Fruit fly (Drosophila melanogaster) whole organism, wandering third instar larva: ENCODE measurements around the gene CG11151.

Experiments used
- Abd-B ChIP-seq: fragments of >200 bp; optimal IDR thresholded peaks from 2 replicates; lab custom pipeline; 2017; ENCODE audit warnings: missing biosample characterization, missing genetic modification characterization
- CG32264 ChIP-seq: fragments of 200-800 bp; sonication (Bioruptor generic); optimal IDR thresholded peaks from 2 replicates; lab custom pipeline; 2016; ENCODE audit warnings: missing biosample characterization, missing genetic modification characterization
- CG9705 ChIP-seq: fragments of 200-800 bp; sonication (Bioruptor generic); optimal IDR thresholded peaks from 2 replicates; lab custom pipeline; 2018; ENCODE audit warnings: missing biosample characterization, mild to moderate bottlenecking, missing genetic modification characterization
- Dif ChIP-seq: fragments of 200-275, 200-300 bp; sonication (Bioruptor generic); optimal IDR thresholded peaks from 2 replicates; lab custom pipeline; 2018; ENCODE audit warnings: missing biosample characterization, missing genetic modification characterization; ENCODE audit not compliant: partially characterized antibody
- GATAd ChIP-seq: sonication (Bioruptor generic); optimal IDR thresholded peaks from 2 replicates; lab custom pipeline; 2016; ENCODE audit warnings: missing biosample characterization, missing genetic modification characterization
- HLH106 ChIP-seq: fragments of 200-800 bp; optimal IDR thresholded peaks from 3 replicates; lab custom pipeline; 2019; ENCODE audit warnings: missing biosample characterization, mild to moderate bottlenecking, missing genetic modification characterization, moderate library complexity
- Hnf4 ChIP-seq: fragments of 200-800 bp; sonication (Bioruptor generic); optimal IDR thresholded peaks from 2 replicates; lab custom pipeline; 2016; ENCODE audit warnings: missing biosample characterization, mild to moderate bottlenecking, missing genetic modification characterization
- Hr78 ChIP-seq: fragments of >200 bp; optimal IDR thresholded peaks from 2 replicates; lab custom pipeline; 2017; ENCODE audit warnings: missing biosample characterization, missing genetic modification characterization
- Hr83 ChIP-seq: fragments of 200-300 bp; sonication (Bioruptor generic); optimal IDR thresholded peaks from 2 replicates; lab custom pipeline; 2016; ENCODE audit warnings: missing biosample characterization, mild to moderate bottlenecking, missing genetic modification characterization, moderate library complexity; ENCODE audit not compliant: poor library complexity, severe bottlenecking
- Jra ChIP-seq: sonication (Bioruptor generic); optimal IDR thresholded peaks from 2 replicates; lab custom pipeline; 2016; ENCODE audit warnings: missing biosample characterization, missing genetic modification characterization
- Myc ChIP-seq: fragments of >200 bp; optimal IDR thresholded peaks from 2 replicates; lab custom pipeline; 2017
- N ChIP-seq: fragments of >200 bp; optimal IDR thresholded peaks from 2 replicates; lab custom pipeline; 2018; ENCODE audit warnings: missing biosample characterization, missing external identifiers, missing genetic modification characterization
- OdsH ChIP-seq: fragments of 200-800 bp; sonication (Bioruptor generic); optimal IDR thresholded peaks from 2 replicates; lab custom pipeline; 2016; ENCODE audit warnings: missing biosample characterization, mild to moderate bottlenecking, missing genetic modification characterization
- Rel ChIP-seq, 2 experiments: fragments of 200-800 bp; sonication (Bioruptor generic) in 1 of 2; optimal IDR thresholded peaks; 2 replicates in 1 of 2; 3 replicates in 1 of 2; lab custom pipeline; 2016 to 2019; ENCODE audit warnings: mild to moderate bottlenecking in 2 of 2, missing biosample characterization in 2 of 2, missing genetic modification characterization in 2 of 2, moderate library complexity in 1 of 2
- Sp1 ChIP-seq: fragments of 200-800 bp; sonication (Bioruptor generic); optimal IDR thresholded peaks from 3 replicates; lab custom pipeline; 2019; ENCODE audit warnings: missing biosample characterization, mild to moderate bottlenecking, missing genetic modification characterization, moderate library complexity
- Vsx2 ChIP-seq: fragments of 200-300, 225-300 bp; sonication (Bioruptor generic); optimal IDR thresholded peaks from 2 replicates; lab custom pipeline; 2018; ENCODE audit warnings: missing biosample characterization, missing genetic modification characterization; ENCODE audit not compliant: partially characterized antibody
- br ChIP-seq: fragments of 200-800 bp; sonication (Bioruptor generic); optimal IDR thresholded peaks from 2 replicates; lab custom pipeline; 2016; ENCODE audit warnings: missing biosample characterization, missing genetic modification characterization
- brk ChIP-seq: fragments of 200-800 bp; sonication (Bioruptor generic); optimal IDR thresholded peaks from 2 replicates; lab custom pipeline; 2016; ENCODE audit warnings: missing biosample characterization, mild to moderate bottlenecking, missing genetic modification characterization
- dmrt93B ChIP-seq: fragments of 200-800 bp; sonication (Bioruptor generic); optimal IDR thresholded peaks from 2 replicates; lab custom pipeline; 2018; ENCODE audit warnings: missing biosample characterization, mild to moderate bottlenecking, missing genetic modification characterization
- dsf ChIP-seq: sonication (Bioruptor generic); optimal IDR thresholded peaks from 2 replicates; lab custom pipeline; 2016; ENCODE audit warnings: missing biosample characterization, missing genetic modification characterization, borderline replicate concordance
- ey ChIP-seq: fragments of 200-800 bp; sonication (Bioruptor generic); optimal IDR thresholded peaks from 2 replicates; lab custom pipeline; 2016; ENCODE audit warnings: missing biosample characterization, missing genetic modification characterization
- foxo ChIP-seq, 2 experiments: fragments of 200-800 bp; sonication (Bioruptor generic); optimal IDR thresholded peaks; 2 replicates in 1 of 2; 3 replicates in 1 of 2; lab custom pipeline; 2016 to 2017; ENCODE audit warnings: missing biosample characterization in 2 of 2, missing genetic modification characterization in 2 of 2
- fru ChIP-seq: fragments of 200-800 bp; sonication (Bioruptor generic); optimal IDR thresholded peaks from 3 replicates; lab custom pipeline; 2016; ENCODE audit warnings: missing biosample characterization, mild to moderate bottlenecking, missing genetic modification characterization
- h ChIP-seq: fragments of 200-800 bp; sonication (Bioruptor generic); optimal IDR thresholded peaks from 3 replicates; lab custom pipeline; 2016; ENCODE audit warnings: missing biosample characterization, mild to moderate bottlenecking, missing genetic modification characterization
- jim ChIP-seq: fragments of 175-275, 200-325 bp; sonication (Bioruptor generic); optimal IDR thresholded peaks from 2 replicates; lab custom pipeline; 2016; ENCODE audit warnings: missing biosample characterization, mild to moderate bottlenecking, missing genetic modification characterization
- lola ChIP-seq: fragments of >200 bp; optimal IDR thresholded peaks from 2 replicates; lab custom pipeline; 2017; ENCODE audit warnings: missing biosample characterization, missing genetic modification characterization
- pan ChIP-seq: fragments of >200 bp; optimal IDR thresholded peaks from 2 replicates; lab custom pipeline; 2017
- rgr ChIP-seq: fragments of 200-800 bp; sonication (Bioruptor generic); optimal IDR thresholded peaks from 3 replicates; lab custom pipeline; 2016; ENCODE audit warnings: missing biosample characterization, mild to moderate bottlenecking, missing genetic modification characterization
- sage ChIP-seq: fragments of 200-800 bp; sonication (Bioruptor generic); optimal IDR thresholded peaks from 2 replicates; lab custom pipeline; 2016; ENCODE audit warnings: missing biosample characterization, mild to moderate bottlenecking, missing genetic modification characterization
- sv ChIP-seq: fragments of 200-800 bp; sonication (Bioruptor generic); optimal IDR thresholded peaks from 3 replicates; lab custom pipeline; 2016; ENCODE audit warnings: missing biosample characterization, missing genetic modification characterization
- tai ChIP-seq: sonication (Bioruptor generic); optimal IDR thresholded peaks from 2 replicates; lab custom pipeline; 2016; ENCODE audit warnings: missing biosample characterization, missing genetic modification characterization
- usp ChIP-seq: fragments of >200 bp; optimal IDR thresholded peaks from 2 replicates; lab custom pipeline; 2017; ENCODE audit warnings: missing biosample characterization, missing genetic modification characterization

The CG11151 gene

DNA sequence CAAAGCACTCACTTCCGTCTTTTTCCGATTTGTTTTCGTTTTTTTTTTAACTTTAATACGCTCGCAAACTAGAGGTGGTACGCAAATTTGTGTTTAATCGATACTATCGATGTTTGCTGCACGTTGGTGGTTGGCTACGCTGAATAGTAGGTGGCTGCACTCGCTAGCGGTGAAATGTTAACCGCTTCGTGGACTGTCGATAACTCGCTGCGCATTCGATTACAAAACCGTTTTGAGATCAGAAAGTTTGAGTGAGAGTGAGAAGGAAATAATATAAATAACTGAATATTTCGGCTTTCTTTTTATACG is 3.4 kb upstream of the CG11151 start, which contains the start of gene g:
g (minus strand) TSS at position 105 of the 309 bp plus-strand sequence.
- no peak for TF ChIP-seq Vsx2 (GFP tag; lab: Kevin White, UChicago)
- TF ChIP-seq Hr78 (GFP tag; lab: Kevin White, UChicago): no peak
- no peak for TF ChIP-seq CG9705 (GFP tag; lab: Kevin White, UChicago)
- TF ChIP-seq pan: no peak
- peak; percentile 59 for TF ChIP-seq Myc
- TF ChIP-seq Jra (GFP tag; lab: Kevin White, UChicago): peak; percentile 6
- peak; percentile 13 for TF ChIP-seq Hnf4 (GFP tag; lab: Kevin White, UChicago)
- peak; percentile 3 for TF ChIP-seq jim

DNA sequence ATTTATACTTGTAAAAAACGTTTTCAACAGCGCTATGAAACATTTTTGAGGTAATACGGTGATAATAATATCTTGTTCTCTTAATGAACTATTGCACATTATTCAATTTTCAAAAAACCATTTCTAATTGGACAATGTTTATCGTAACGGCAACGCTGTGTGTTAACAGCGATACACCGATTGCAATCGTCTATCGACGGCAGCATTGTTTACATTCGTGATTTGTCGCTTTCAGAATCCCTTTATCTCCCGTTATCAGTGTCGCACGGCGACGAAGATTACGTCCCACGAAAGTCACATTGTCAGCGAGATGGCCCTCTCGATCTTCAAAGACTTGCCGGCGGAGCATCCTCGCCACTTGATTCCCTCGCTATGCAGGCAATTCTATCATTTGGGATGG is 1.6 kb upstream of the CG11151 start, which contains the start of gene CG11134:
CG11134 (plus strand) TSS at position 4 of the 400 bp plus-strand sequence.
- no peak for TF ChIP-seq Rel (GFP tag; optimal IDR thresholded peaks at IDR 0.05; lab: Kevin White, UChicago)
- peak; percentile 5 for TF ChIP-seq Rel (tag; optimal IDR thresholded peaks at IDR 0.05; lab: Kevin White, UChicago)
- no peak for TF ChIP-seq CG9705 (GFP tag; lab: Kevin White, UChicago)
- TF ChIP-seq OdsH (GFP tag; lab: Kevin White, UChicago): no peak

DNA sequence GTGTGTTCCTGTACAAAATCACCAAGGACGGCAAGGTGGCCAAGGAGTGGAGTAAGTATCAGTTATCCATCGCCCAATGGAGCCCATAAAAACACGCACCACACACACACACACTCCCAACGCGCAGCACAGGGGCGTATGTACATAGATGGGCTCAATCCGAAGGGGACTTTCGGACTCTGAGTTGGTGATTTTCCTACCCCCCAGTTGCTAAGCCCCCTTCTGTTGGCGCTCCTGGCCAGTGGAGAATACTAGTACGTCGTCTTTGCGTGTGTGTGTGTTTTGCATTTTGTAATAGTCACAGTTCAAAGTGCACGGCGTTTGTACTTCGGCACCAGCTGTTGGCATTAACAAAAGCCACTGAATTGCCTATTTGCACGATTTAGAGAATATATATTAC is 518 bp downstream of the CG11151 start:
- TF ChIP-seq jim: peak; percentile 8
- no peak for TF ChIP-seq sage (GFP tag; lab: Kevin White, UChicago)
- peak in 1 of 2 experiments; percentile 74 for TF ChIP-seq foxo (GFP tag; optimal IDR thresholded peaks at IDR 0.05; lab: Kevin White, UChicago)
- TF ChIP-seq N: no peak
- TF ChIP-seq sv (GFP tag; lab: Kevin White, UChicago): peak; percentile 65
- peak; percentile 75 for TF ChIP-seq OdsH (GFP tag; lab: Kevin White, UChicago)
- peak; percentile 2 for TF ChIP-seq Jra (GFP tag; lab: Kevin White, UChicago)
- TF ChIP-seq GATAd (GFP tag; lab: Kevin White, UChicago): no peak
- peak; percentile 31 for TF ChIP-seq CG9705 (GFP tag; lab: Kevin White, UChicago)
- TF ChIP-seq br (GFP tag; lab: Kevin White, UChicago): peak; percentile 78
- peak; percentile 84 for TF ChIP-seq Hr83 (GFP tag; lab: Kevin White, UChicago)
- TF ChIP-seq fru (GFP tag; lab: Kevin White, UChicago): peak; percentile 47
- TF ChIP-seq Hnf4 (GFP tag; lab: Kevin White, UChicago): peak; percentile 90
- TF ChIP-seq dmrt93B (GFP tag; lab: Kevin White, UChicago): peak; percentile 46
- no peak for TF ChIP-seq tai (GFP tag; lab: Kevin White, UChicago)
- TF ChIP-seq lola (GFP tag; lab: Kevin White, UChicago): no peak
- no peak for TF ChIP-seq Hr78 (GFP tag; lab: Kevin White, UChicago)
- TF ChIP-seq Myc: no peak
- peak; percentile 84 for TF ChIP-seq ey
- no peak for TF ChIP-seq Vsx2 (GFP tag; lab: Kevin White, UChicago)
- TF ChIP-seq pan: no peak
- peak; percentile 67 for TF ChIP-seq HLH106 (tag; lab: Kevin White, UChicago)
- peak; percentile 45 for TF ChIP-seq Sp1 (GFP tag; lab: Kevin White, UChicago)
- TF ChIP-seq usp (GFP tag; lab: Kevin White, UChicago): no peak
- no peak for TF ChIP-seq Dif
- TF ChIP-seq rgr (GFP tag; lab: Kevin White, UChicago): peak; percentile 80
- TF ChIP-seq h (GFP tag; lab: Kevin White, UChicago): peak; percentile 74
- no peak for TF ChIP-seq Rel (GFP tag; optimal IDR thresholded peaks at IDR 0.05; lab: Kevin White, UChicago)
- TF ChIP-seq Rel (tag; optimal IDR thresholded peaks at IDR 0.05; lab: Kevin White, UChicago): peak; percentile 56
- no peak for TF ChIP-seq CG32264 (GFP tag; lab: Kevin White, UChicago)

DNA sequence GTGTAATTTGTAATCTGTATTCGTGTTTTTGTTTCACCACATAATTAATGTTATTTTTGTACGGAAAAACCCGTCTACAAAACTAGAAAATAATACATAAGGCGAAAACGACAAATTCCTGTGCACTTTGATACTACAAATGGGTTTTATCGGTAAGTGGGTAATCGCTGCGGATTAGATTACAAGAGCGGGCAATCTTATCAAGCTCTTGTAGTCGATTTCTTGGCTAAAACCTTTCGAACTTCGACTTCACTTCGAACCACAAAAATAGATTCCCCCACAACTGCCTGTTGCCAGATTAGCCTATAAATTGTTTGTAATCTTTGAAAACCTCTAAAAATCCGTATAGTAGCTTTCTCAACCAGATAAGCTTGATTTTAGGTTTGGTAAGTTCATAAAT is 1.4 kb downstream of the CG11151 start:
- TF ChIP-seq Abd-B (GFP tag; lab: Kevin White, UChicago) (no peak), brk (GFP tag; lab: Kevin White, UChicago) (peak; percentile 34)
- TF ChIP-seq, all 38 proteins: peak for 1

DNA sequence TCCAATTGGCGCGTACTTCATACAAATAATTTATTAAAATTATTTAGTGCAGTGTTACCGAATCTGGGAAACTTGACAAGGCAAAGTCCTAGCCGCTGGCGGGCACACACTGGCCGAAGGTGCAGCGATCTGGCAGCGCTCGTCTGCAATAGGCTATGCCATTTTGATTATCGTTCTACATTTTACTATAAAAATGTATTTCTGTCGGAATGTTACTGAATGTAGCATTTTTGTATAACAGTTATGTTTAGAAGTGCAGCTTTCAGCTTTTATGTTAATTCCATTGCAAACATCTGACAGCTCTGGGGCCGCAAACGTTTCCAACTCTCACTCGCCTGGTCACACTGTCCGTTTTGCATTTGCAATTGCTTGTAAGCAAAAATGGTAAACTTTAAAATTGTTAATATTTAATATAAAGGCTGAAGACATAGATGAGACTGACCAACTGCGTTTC is 5.1 kb downstream of the CG11151 start, which contains the start of gene Grip91:
Grip91 (minus strand) TSS at position 85 of the 454 bp plus-strand sequence.
- TF ChIP-seq HLH106 (tag; lab: Kevin White, UChicago): peak; percentile 5
- TF ChIP-seq dsf (GFP tag; lab: Kevin White, UChicago): no peak
- peak in 1 of 2 experiments; percentile 15 for TF ChIP-seq foxo (GFP tag; optimal IDR thresholded peaks at IDR 0.05; lab: Kevin White, UChicago)
- TF ChIP-seq fru (GFP tag; lab: Kevin White, UChicago): peak; percentile 9
- no peak for TF ChIP-seq Rel (GFP tag; optimal IDR thresholded peaks at IDR 0.05; lab: Kevin White, UChicago)
- TF ChIP-seq Rel (tag; optimal IDR thresholded peaks at IDR 0.05; lab: Kevin White, UChicago): peak; percentile 34
- TF ChIP-seq Dif: no peak
- TF ChIP-seq h (GFP tag; lab: Kevin White, UChicago): peak; percentile 14
- TF ChIP-seq rgr (GFP tag; lab: Kevin White, UChicago): peak; percentile 26
